Fruit fly (Drosophila melanogaster): ENCODE data around the gene Atg2.

The Atg2 gene

dm6 chr3L:2817872-2818271 is 43.7 kb downstream of the Atg2 start (continued):
- TF ChIP-seq fkh (GFP tag; optimal IDR thresholded peaks at IDR 0.05) (no peak), dac (GFP tag; optimal IDR thresholded peaks at IDR 0.05) (no peak), Smox (GFP tag; optimal IDR thresholded peaks at IDR 0.05) (no peak), CG9139 (GFP tag; optimal IDR thresholded peaks at IDR 0.05) (peak; percentile 34), Sox102F (GFP tag; optimal IDR thresholded peaks at IDR 0.05) (peak; percentile 7), CG10669 (GFP tag; optimal IDR thresholded peaks at IDR 0.05) (no peak), Sox15 (GFP tag; optimal IDR thresholded peaks at IDR 0.05) (no peak), CG11762 (GFP tag; optimal IDR thresholded peaks at IDR 0.05; ENCODE audit: insufficient read depth) (no peak), Eip93F (GFP tag; optimal IDR thresholded peaks at IDR 0.05) (no peak), CG11294 (GFP tag; IDR thresholded peaks at IDR 0.05) (no peak), salr (GFP tag; optimal IDR thresholded peaks at IDR 0.05) (peak in 1 of 2 experiments; percentile 5), CG16779 (tag; optimal IDR thresholded peaks at IDR 0.05) (peak; percentile 49), Gug (GFP tag; IDR thresholded peaks at IDR 0.05) (no peak), CG15336 (GFP tag; IDR thresholded peaks at IDR 0.05) (peak; percentile 59; the same call in 1 of the 2 replicates), CG11902 (GFP tag; optimal IDR thresholded peaks at IDR 0.05) (no peak), topi (GFP tag; optimal IDR thresholded peaks at IDR 0.05) (no peak), Met (GFP tag; optimal IDR thresholded peaks at IDR 0.05) (no peak), Blimp-1 (GFP tag; optimal IDR thresholded peaks at IDR 0.05) (no peak), OdsH (GFP tag; optimal IDR thresholded peaks at IDR 0.05) (no peak), CG32006 (GFP tag; optimal IDR thresholded peaks at IDR 0.05) (no peak)

- TF ChIP-seq esn (GFP tag; optimal IDR thresholded peaks at IDR 0.05) (peak; percentile 6), dsx (GFP tag; optimal IDR thresholded peaks at IDR 0.05; ENCODE audit: poor library complexity, severe bottlenecking) (peak; percentile 93), CG11902 (GFP tag; optimal IDR thresholded peaks at IDR 0.05) (no peak), CG32006 (GFP tag; optimal IDR thresholded peaks at IDR 0.05) (peak; percentile 27)
Observed at dm6 chr3L:2818784-2819183, 44.6 kb downstream of the Atg2 start.

dm6 chr3L:2819687-2820086 is 45.5 kb downstream of the Atg2 start:
- TF ChIP-seq Gug (GFP tag; IDR thresholded peaks at IDR 0.05) (no peak), svp (GFP tag) (peak; percentile 49), Met (GFP tag; optimal IDR thresholded peaks at IDR 0.05) (no peak)

dm6 chr3L:2820275-2820674 is 46.1 kb downstream of the Atg2 start:
- TF ChIP-seq Smox (GFP tag; optimal IDR thresholded peaks at IDR 0.05) (no peak), CG8632 (GFP tag; optimal IDR thresholded peaks at IDR 0.05) (no peak), dac (GFP tag; optimal IDR thresholded peaks at IDR 0.05) (no peak), Sox102F (GFP tag; optimal IDR thresholded peaks at IDR 0.05) (peak; percentile 2), achi (GFP tag; optimal IDR thresholded peaks at IDR 0.05) (no peak), Eip75B (GFP tag; optimal IDR thresholded peaks at IDR 0.05) (no peak), CG4318 (GFP tag; optimal IDR thresholded peaks at IDR 0.05) (no peak), CG3032 (tag; optimal IDR thresholded peaks at IDR 0.05) (no peak), Ets96B (tag; optimal IDR thresholded peaks at IDR 0.05) (no peak), CG15336 (GFP tag; IDR thresholded peaks at IDR 0.05) (no peak), CG1621 (tag; optimal IDR thresholded peaks at IDR 0.05) (no peak), dsx (GFP tag; optimal IDR thresholded peaks at IDR 0.05; ENCODE audit: poor library complexity, severe bottlenecking) (no peak), Sox14 (GFP tag; optimal IDR thresholded peaks at IDR 0.05) (no peak), vri (GFP tag; optimal IDR thresholded peaks at IDR 0.05) (peak; percentile 47), lz (GFP tag; optimal IDR thresholded peaks at IDR 0.05) (no peak), CG11762 (GFP tag; optimal IDR thresholded peaks at IDR 0.05; ENCODE audit: insufficient read depth) (no peak), ss (GFP tag; optimal IDR thresholded peaks at IDR 0.05) (no peak), CG6854 (GFP tag; optimal IDR thresholded peaks at IDR 0.05) (no peak), fd85E (GFP tag; optimal IDR thresholded peaks at IDR 0.05) (no peak), Blimp-1 (GFP tag; optimal IDR thresholded peaks at IDR 0.05) (no peak), Eip78C (GFP tag) (peak; percentile 37), Eip93F (GFP tag; optimal IDR thresholded peaks at IDR 0.05) (no peak), CG9139 (GFP tag; optimal IDR thresholded peaks at IDR 0.05) (no peak), Hr4 (GFP tag; optimal IDR thresholded peaks at IDR 0.05) (no peak), net (GFP tag; optimal IDR thresholded peaks at IDR 0.05) (no peak), CG8119 (GFP tag; IDR thresholded peaks at IDR 0.05) (no peak), acj6 (GFP tag; optimal IDR thresholded peaks at IDR 0.05) (no peak), cyc (GFP tag; optimal IDR thresholded peaks at IDR 0.05) (no peak), CG31627 (GFP tag; optimal IDR thresholded peaks at IDR 0.05) (no peak), esn (GFP tag; optimal IDR thresholded peaks at IDR 0.05) (peak; percentile 31), CG32006 (GFP tag; optimal IDR thresholded peaks at IDR 0.05) (no peak), fkh (GFP tag; optimal IDR thresholded peaks at IDR 0.05) (no peak), OdsH (GFP tag; optimal IDR thresholded peaks at IDR 0.05) (no peak), fd59A (GFP tag; optimal IDR thresholded peaks at IDR 0.05) (no peak)
